Worm (Caenorhabditis elegans): Measurements from ENCODE around the gene rfc-1.

- TF ChIP-seq T22C8.4 (GFP tag; IDR thresholded peaks at IDR 0.05) (no peak), flt-1 (GFP tag; IDR thresholded peaks at IDR 0.05) (no peak), ztf-23 (GFP tag; IDR thresholded peaks at IDR 0.05) (no peak), ref-1 (GFP tag; conservative IDR thresholded peaks at IDR 0.05) (no peak), klf-2 (GFP tag; conservative IDR thresholded peaks at IDR 0.05) (no peak), med-1 (GFP tag; optimal IDR thresholded peaks at IDR 0.05; ENCODE audit: insufficient read depth) (no peak), ztf-29 (GFP tag; IDR thresholded peaks at IDR 0.05) (no peak)
Measured at ce11 chrV:14665728-14666127, 19.9 kb upstream of the rfc-1 start, which contains the start of gene C47E8.1.
